Worm (Caenorhabditis elegans): ENCODE data around the gene his-16.
"Not testable (repeated sequence)": the region's sequence is repeated elsewhere in the genome, so short reads cannot be mapped to it uniquely, and the experiment has no call there.

DNA sequence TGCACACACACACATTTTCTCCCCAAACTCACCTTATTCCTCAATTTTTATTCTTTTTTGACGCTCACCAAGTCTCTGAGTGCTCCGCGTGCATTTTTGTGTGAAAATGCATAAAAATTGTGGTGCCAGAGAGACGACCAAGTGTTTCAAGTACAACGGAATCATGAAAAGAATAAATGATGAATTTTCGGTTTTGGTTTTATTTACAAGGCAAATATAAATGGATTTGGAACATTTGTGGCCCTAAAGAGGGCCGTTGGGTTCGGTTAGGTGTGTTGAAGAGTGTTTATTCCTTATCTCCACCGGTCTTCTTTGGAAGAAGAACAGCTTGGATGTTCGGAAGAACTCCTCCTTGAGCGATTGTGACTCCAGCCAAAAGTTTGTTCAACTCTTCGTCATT, 469 bp downstream of the his-16 start:
- TF ChIP-seq tab-1, T22C8.4 (GFP tag; IDR thresholded peaks at IDR 0.05): not testable (repeated sequence)

All from whole organism, midembryonic.